Worm (Caenorhabditis elegans) whole organism, early embryonic: ENCODE data around the gene vps-35.

Experiments used
- B0310.2 ChIP-seq: sonication (generic microtip); optimal IDR thresholded peaks from 2 replicates; lab custom pipeline; 2016; ENCODE audit warnings: mild to moderate bottlenecking, missing genetic modification characterization, missing compliant biosample characterization
- F13C5.2 ChIP-seq: sonication (generic microtip); optimal IDR thresholded peaks from 2 replicates; lab custom pipeline; 2017; ENCODE audit warnings: mild to moderate bottlenecking, missing genetic modification characterization, inconsistent platforms, missing compliant biosample characterization
- aly-1 ChIP-seq: sonication (generic microtip); optimal IDR thresholded peaks from 2 replicates; lab custom pipeline; 2016; ENCODE audit warnings: missing genetic modification characterization, missing compliant biosample characterization
- ama-1 ChIP-seq: fragments of 150-350 bp; optimal IDR thresholded peaks from 2 replicates; lab custom pipeline; 2014
- ceh-13 ChIP-seq: fragments of 200-800 bp; sonication (Bioruptor generic); optimal IDR thresholded peaks from 2 replicates; lab custom pipeline; 2018; ENCODE audit warnings: mild to moderate bottlenecking, missing genetic modification characterization, missing compliant biosample characterization
- ceh-36 ChIP-seq: sonication (generic microtip); optimal IDR thresholded peaks from 2 replicates; lab custom pipeline; 2016; ENCODE audit warnings: missing genetic modification characterization, inconsistent platforms, missing compliant biosample characterization
- ets-7 ChIP-seq: sonication (generic microtip); optimal IDR thresholded peaks from 2 replicates; lab custom pipeline; 2016; ENCODE audit warnings: missing genotype, missing genetic modification characterization, missing compliant biosample characterization
- flt-1 ChIP-seq: fragments of 200-800 bp; sonication (Bioruptor generic); IDR thresholded peaks from 2 replicates; pipeline ENCODE4 v1.3.6; 2022; ENCODE audit warnings: missing genetic modification characterization, missing compliant biosample characterization
- hmbx-1 ChIP-seq: sonication (generic microtip); optimal IDR thresholded peaks from 2 replicates; lab custom pipeline; 2016; ENCODE audit warnings: mild to moderate bottlenecking, missing genetic modification characterization, missing compliant biosample characterization
- hmg-4 ChIP-seq: fragments of 200-800 bp; sonication (Bioruptor generic); optimal IDR thresholded peaks from 2 replicates; lab custom pipeline; 2018; ENCODE audit warnings: mild to moderate bottlenecking, missing genetic modification characterization, missing compliant biosample characterization
- hnd-1 ChIP-seq: sonication (generic microtip); optimal IDR thresholded peaks from 2 replicates; lab custom pipeline; 2016; ENCODE audit warnings: missing genetic modification characterization, missing compliant biosample characterization
- pes-1 ChIP-seq: fragments of 200-800 bp; sonication (Bioruptor generic); IDR thresholded peaks from 2 replicates; pipeline ENCODE4 v1.3.6; 2022; ENCODE audit warnings: missing genetic modification reagents, missing genetic modification characterization, missing compliant biosample characterization
- scrt-1 ChIP-seq: fragments of 200-800 bp; sonication (Bioruptor generic); IDR thresholded peaks from 2 replicates; pipeline ENCODE4 v1.3.6; 2022; ENCODE audit warnings: missing genetic modification characterization, missing compliant biosample characterization
- sea-1 ChIP-seq: fragments of 200-800 bp; sonication (Bioruptor generic); conservative IDR thresholded peaks from 2 replicates; pipeline ENCODE4 v1.3.6; 2022; ENCODE audit warnings: missing genetic modification characterization, missing compliant biosample characterization
- tbx-11 ChIP-seq: fragments of 200-800 bp; sonication (Bioruptor generic); IDR thresholded peaks from 2 replicates; pipeline ENCODE4 v1.3.6; 2022; ENCODE audit warnings: missing genetic modification characterization, missing compliant biosample characterization
- tbx-37 ChIP-seq: fragments of 200-800 bp; sonication (Bioruptor generic); conservative IDR thresholded peaks from 2 replicates; pipeline ENCODE4 v1.3.6; 2022; ENCODE audit warnings: missing genetic modification reagents, missing genetic modification characterization, missing compliant biosample characterization
- tra-4 ChIP-seq: sonication (generic microtip); optimal IDR thresholded peaks from 2 replicates; lab custom pipeline; 2017; ENCODE audit warnings: missing genetic modification characterization, missing compliant biosample characterization

The vps-35 gene

ce11 chrII:5902139-5902538, 5.5 kb upstream of the vps-35 start:
- TF ChIP-seq hnd-1 (no peak), hmg-4 (GFP tag; lab: Kevin White, UChicago) (no peak), B0310.2 (no peak), ama-1 (lab: Kevin White, UChicago) (no peak), ceh-36 (tag; lab: Kevin White, UChicago) (no peak), ceh-13 (GFP tag; lab: Kevin White, UChicago) (no peak)

ce11 chrII:5904252-5904651, 3.4 kb upstream of the vps-35 start, which contains the start of gene tsp-18:
Gene tsp-18, plus strand, starts transcription at chrII:5904552.
- no peak for TF ChIP-seq ets-7 (tag; lab: Kevin White, UChicago)
- no peak for TF ChIP-seq tbx-37 (GFP tag; lab: Robert Waterston, UW)
- TF ChIP-seq hmbx-1 (tag; lab: Kevin White, UChicago) = no peak
- TF ChIP-seq ceh-13 (GFP tag; lab: Kevin White, UChicago) = no peak
- no peak for TF ChIP-seq tbx-11
- TF ChIP-seq aly-1 = no peak
- TF ChIP-seq tra-4 (tag; lab: Kevin White, UChicago) = no peak
- no peak for TF ChIP-seq ceh-36 (tag; lab: Kevin White, UChicago)
- no peak for TF ChIP-seq hnd-1
- no peak for TF ChIP-seq ama-1 (lab: Kevin White, UChicago)
- TF ChIP-seq pes-1 (GFP tag; lab: Robert Waterston, UW) = no peak
- no peak for TF ChIP-seq hmg-4 (GFP tag; lab: Kevin White, UChicago)
- TF ChIP-seq sea-1 (GFP tag; lab: Robert Waterston, UW) = no peak
- TF ChIP-seq flt-1 (GFP tag; lab: Robert Waterston, UW) = no peak
- TF ChIP-seq B0310.2 = no peak
- no peak for TF ChIP-seq F13C5.2 (tag; lab: Kevin White, UChicago)
- no peak for TF ChIP-seq scrt-1 (GFP tag; lab: Robert Waterston, UW)

- TF ChIP-seq B0310.2 (no peak), hmg-4 (GFP tag; lab: Kevin White, UChicago) (no peak), ceh-36 (tag; lab: Kevin White, UChicago) (no peak), F13C5.2 (tag; lab: Kevin White, UChicago) (no peak), ama-1 (lab: Kevin White, UChicago) (no peak), aly-1 (no peak)
These were observed 1.3 kb upstream of the vps-35 start, which contains the start of gene F59G1.8 for ce11 chrII:5906274-5906673. Gene F59G1.8, plus strand, starts transcription at chrII:5906566.

- TF ChIP-seq scrt-1 (GFP tag; lab: Robert Waterston, UW) = no peak
- TF ChIP-seq ama-1 (lab: Kevin White, UChicago) = no peak
- no peak for TF ChIP-seq sea-1 (GFP tag; lab: Robert Waterston, UW)
- no peak for TF ChIP-seq pes-1 (GFP tag; lab: Robert Waterston, UW)
- no peak for TF ChIP-seq hmg-4 (GFP tag; lab: Kevin White, UChicago)
- no peak for TF ChIP-seq ceh-36 (tag; lab: Kevin White, UChicago)
- no peak for TF ChIP-seq flt-1 (GFP tag; lab: Robert Waterston, UW)
- TF ChIP-seq hnd-1 = no peak
- no peak for TF ChIP-seq hmbx-1 (tag; lab: Kevin White, UChicago)
These were observed 3.7 kb downstream of the vps-35 start, which contains the start of gene cgt-3 for ce11 chrII:5911274-5911673. Gene cgt-3, plus strand, starts transcription at chrII:5911324.

ce11 chrII:5911939-5912523, 4.4 kb downstream of the vps-35 start:
- TF ChIP-seq pes-1 (GFP tag; lab: Robert Waterston, UW) = no peak
- TF ChIP-seq F13C5.2 (tag; lab: Kevin White, UChicago) = no peak
- no peak for TF ChIP-seq aly-1
- no peak for TF ChIP-seq ceh-36 (tag; lab: Kevin White, UChicago)
- no peak for TF ChIP-seq sea-1 (GFP tag; lab: Robert Waterston, UW)
- TF ChIP-seq ama-1 (lab: Kevin White, UChicago) = no peak
- TF ChIP-seq B0310.2 = no peak
- no peak for TF ChIP-seq tbx-37 (GFP tag; lab: Robert Waterston, UW)
- TF ChIP-seq hmbx-1 (tag; lab: Kevin White, UChicago) = no peak
- TF ChIP-seq ceh-13 (GFP tag; lab: Kevin White, UChicago) = no peak
- no peak for TF ChIP-seq flt-1 (GFP tag; lab: Robert Waterston, UW)
- TF ChIP-seq tbx-11 = no peak
- TF ChIP-seq ets-7 (tag; lab: Kevin White, UChicago) = no peak
- no peak for TF ChIP-seq tra-4 (tag; lab: Kevin White, UChicago)

- no peak for TF ChIP-seq tbx-37 (GFP tag; lab: Robert Waterston, UW)
- no peak for TF ChIP-seq hmg-4 (GFP tag; lab: Kevin White, UChicago)
- no peak for TF ChIP-seq ama-1 (lab: Kevin White, UChicago)
- no peak for TF ChIP-seq tra-4 (tag; lab: Kevin White, UChicago)
- no peak for TF ChIP-seq pes-1 (GFP tag; lab: Robert Waterston, UW)
- TF ChIP-seq hnd-1 = no peak
These were observed 6.3 kb downstream of the vps-35 start for ce11 chrII:5913897-5914296.

ce11 chrII:5917010-5917472, 9.4 kb downstream of the vps-35 start, which contains the start of gene frh-1:
Gene frh-1, plus strand, starts transcription at chrII:5917422.
- TF ChIP-seq ceh-13 (GFP tag; lab: Kevin White, UChicago) (no peak), aly-1 (no peak), ets-7 (tag; lab: Kevin White, UChicago) (no peak), F13C5.2 (tag; lab: Kevin White, UChicago) (no peak), tbx-37 (GFP tag; lab: Robert Waterston, UW) (no peak), pes-1 (GFP tag; lab: Robert Waterston, UW) (no peak), scrt-1 (GFP tag; lab: Robert Waterston, UW) (no peak), B0310.2 (no peak), hmbx-1 (tag; lab: Kevin White, UChicago) (no peak), ama-1 (lab: Kevin White, UChicago) (no peak), tbx-11 (no peak), hnd-1 (no peak), hmg-4 (GFP tag; lab: Kevin White, UChicago) (no peak)
